Fruit fly (Drosophila melanogaster) whole organism, embryonic: ENCODE data around the gene Gcna.

Experiments used
- CG12155 ChIP-seq: fragments of 200-800 bp; sonication (Bioruptor generic); optimal IDR thresholded peaks from 3 replicates; lab custom pipeline; 2016; ENCODE audit warnings: missing biosample characterization, missing genetic modification characterization
- CG12391 ChIP-seq: fragments of 200-800 bp; sonication (Bioruptor generic); optimal IDR thresholded peaks from 3 replicates; lab custom pipeline; 2018; ENCODE audit warnings: missing biosample characterization, mild to moderate bottlenecking, missing genetic modification characterization, moderate library complexity
- CG13775 ChIP-seq: fragments of 200-800 bp; sonication (Bioruptor generic); optimal IDR thresholded peaks from 3 replicates; lab custom pipeline; 2017; ENCODE audit warnings: missing biosample characterization, mild to moderate bottlenecking, missing genetic modification characterization
- CG14441 ChIP-seq: fragments of 200-800 bp; sonication (Bioruptor generic); IDR thresholded peaks from 2 replicates; pipeline ENCODE4 v1.3.6; 2022; ENCODE audit warnings: missing biosample characterization, missing genetic modification characterization
- CG14710 ChIP-seq: fragments of 200-800 bp; sonication (Bioruptor generic); optimal IDR thresholded peaks from 3 replicates; lab custom pipeline; 2019; ENCODE audit warnings: missing biosample characterization, mild to moderate bottlenecking, missing genetic modification characterization, moderate library complexity
- CG1529 ChIP-seq: fragments of 200-800 bp; sonication (Bioruptor generic); optimal IDR thresholded peaks from 3 replicates; lab custom pipeline; 2018; ENCODE audit warnings: missing biosample characterization, missing genetic modification characterization
- CG16779 ChIP-seq: fragments of 200-800 bp; sonication (Bioruptor generic); IDR thresholded peaks from 2 replicates; pipeline ENCODE4 v1.3.6; 2022; ENCODE audit warnings: missing biosample characterization, missing genetic modification characterization
- CG16813 ChIP-seq: fragments of 200-800 bp; sonication (Bioruptor generic); IDR thresholded peaks from 3 replicates; pipeline ENCODE4 v1.3.6; 2022; ENCODE audit warnings: missing biosample characterization, missing genetic modification characterization; ENCODE audit not compliant: partially characterized antibody
- CG17912 ChIP-seq: fragments of 200-800 bp; sonication (Bioruptor generic); optimal IDR thresholded peaks from 2 replicates; lab custom pipeline; 2018; ENCODE audit warnings: missing biosample characterization, mild to moderate bottlenecking, missing genetic modification characterization
- CG30431 ChIP-seq: fragments of 200-800 bp; sonication (Bioruptor generic); optimal IDR thresholded peaks from 2 replicates; lab custom pipeline; 2017; ENCODE audit warnings: missing biosample characterization, missing genetic modification characterization
- CG3847 ChIP-seq: fragments of 200-800 bp; sonication (Bioruptor generic); IDR thresholded peaks from 2 replicates; pipeline ENCODE4 v1.3.6; 2022; ENCODE audit warnings: missing biosample characterization, missing genetic modification characterization
- CG42726 ChIP-seq: fragments of 200-800 bp; sonication (Bioruptor generic); IDR thresholded peaks from 2 replicates; pipeline ENCODE4 v1.3.6; 2022; ENCODE audit warnings: missing biosample characterization, missing genetic modification characterization; ENCODE audit not compliant: partially characterized antibody
- CG4424 ChIP-seq: fragments of 200-800 bp; sonication (Bioruptor generic); optimal IDR thresholded peaks from 3 replicates; lab custom pipeline; 2016; ENCODE audit warnings: missing biosample characterization, missing genetic modification characterization
- CG6175 ChIP-seq: fragments of 200-800 bp; sonication (Bioruptor generic); IDR thresholded peaks from 3 replicates; pipeline ENCODE4 v1.3.6; 2022; ENCODE audit warnings: missing biosample characterization, missing genetic modification characterization
- CG6813 ChIP-seq: fragments of 200-800 bp; sonication (Bioruptor generic); optimal IDR thresholded peaks from 2 replicates; lab custom pipeline; 2017; ENCODE audit warnings: missing biosample characterization, missing genetic modification characterization, mild to moderate bottlenecking, moderate library complexity, missing genetic modification reagents
- CG7963 ChIP-seq: fragments of 200-800 bp; sonication (Bioruptor generic); IDR thresholded peaks from 3 replicates; pipeline ENCODE4 v1.3.6; 2022; ENCODE audit warnings: missing biosample characterization, missing genetic modification characterization; ENCODE audit not compliant: partially characterized antibody
- CG8281 ChIP-seq: fragments of 200-800 bp; sonication (Bioruptor generic); optimal IDR thresholded peaks from 2 replicates; lab custom pipeline; 2018; ENCODE audit warnings: missing biosample characterization, mild to moderate bottlenecking, missing genetic modification characterization, moderate library complexity
- CG8388 ChIP-seq: fragments of 200-800 bp; sonication (Bioruptor generic); optimal IDR thresholded peaks from 2 replicates; lab custom pipeline; 2019; ENCODE audit warnings: missing biosample characterization, mild to moderate bottlenecking, missing genetic modification characterization, moderate library complexity
- CG9437 ChIP-seq: fragments of 200-800 bp; sonication (Bioruptor generic); optimal IDR thresholded peaks from 2 replicates; lab custom pipeline; 2018; ENCODE audit warnings: missing biosample characterization, mild to moderate bottlenecking, missing genetic modification characterization
- CkIIα-i1 ChIP-seq: fragments of 200-800 bp; sonication (Bioruptor generic); IDR thresholded peaks from 2 replicates; pipeline ENCODE4 v1.3.6; 2022; ENCODE audit warnings: missing biosample characterization, missing genetic modification characterization
- CrebB ChIP-seq: fragments of 200-800 bp; sonication (Bioruptor generic); optimal IDR thresholded peaks from 3 replicates; lab custom pipeline; 2018; ENCODE audit warnings: missing biosample characterization, mild to moderate bottlenecking, missing genetic modification characterization
- Deaf1 ChIP-seq: fragments of 200-800 bp; optimal IDR thresholded peaks from 3 replicates; lab custom pipeline; 2019; ENCODE audit warnings: missing biosample characterization, mild to moderate bottlenecking, missing genetic modification characterization, moderate library complexity
- Doc3 ChIP-seq: fragments of 200-800 bp; sonication (Bioruptor generic); IDR thresholded peaks from 3 replicates; pipeline ENCODE4 v1.3.6; 2022; ENCODE audit warnings: missing biosample characterization, missing genetic modification characterization; ENCODE audit not compliant: partially characterized antibody
- Elba2 ChIP-seq: fragments of 200-800 bp; sonication (Bioruptor generic); optimal IDR thresholded peaks from 3 replicates; lab custom pipeline; 2016; ENCODE audit warnings: missing biosample characterization, missing genetic modification characterization
- HmgZ ChIP-seq: fragments of 200-800 bp; sonication (Bioruptor generic); optimal IDR thresholded peaks from 2 replicates; lab custom pipeline; 2018; ENCODE audit warnings: missing biosample characterization, mild to moderate bottlenecking, missing genetic modification characterization
- MBD-R2 ChIP-seq: fragments of 200-800 bp; sonication (Bioruptor generic); IDR thresholded peaks from 2 replicates; pipeline ENCODE4 v1.3.6; 2022; ENCODE audit warnings: missing biosample characterization, missing genetic modification characterization
- MTF-1 ChIP-seq: fragments of 200-800 bp; sonication (Bioruptor generic); optimal IDR thresholded peaks from 2 replicates; lab custom pipeline; 2018; ENCODE audit warnings: missing biosample characterization, mild to moderate bottlenecking, missing genetic modification characterization, borderline replicate concordance
- Mad ChIP-seq: fragments of 200-800 bp; sonication (Bioruptor generic); optimal IDR thresholded peaks from 2 replicates; lab custom pipeline; 2016; ENCODE audit warnings: missing biosample characterization, missing genetic modification characterization
- Meics ChIP-seq: fragments of 200-800 bp; sonication (Bioruptor generic); optimal IDR thresholded peaks from 2 replicates; lab custom pipeline; 2017; ENCODE audit warnings: missing biosample characterization, mild to moderate bottlenecking, missing genetic modification characterization
- Sin3A ChIP-seq: fragments of >200 bp; optimal IDR thresholded peaks from 2 replicates; lab custom pipeline; 2018
- Ssrp ChIP-seq: fragments of 200-800 bp; sonication (Bioruptor generic); optimal IDR thresholded peaks from 2 replicates; lab custom pipeline; 2018; ENCODE audit warnings: missing biosample characterization, mild to moderate bottlenecking, missing genetic modification characterization, moderate library complexity
- ap ChIP-seq: fragments of 200-800 bp; sonication (Bioruptor generic); IDR thresholded peaks from 2 replicates; pipeline ENCODE4 v1.3.6; 2022; ENCODE audit warnings: missing biosample characterization, missing genetic modification characterization
- bigmax ChIP-seq: fragments of 200-800 bp; sonication (Bioruptor generic); optimal IDR thresholded peaks from 2 replicates; lab custom pipeline; 2018; ENCODE audit warnings: missing biosample characterization, mild to moderate bottlenecking, missing genetic modification characterization
- btn ChIP-seq: fragments of 200-800 bp; sonication (Bioruptor generic); optimal IDR thresholded peaks from 2 replicates; lab custom pipeline; 2016; ENCODE audit warnings: missing biosample characterization, missing genetic modification characterization
- da ChIP-seq: fragments of 200-800 bp; sonication (Bioruptor generic); optimal IDR thresholded peaks from 2 replicates; lab custom pipeline; 2016; ENCODE audit warnings: missing biosample characterization, missing genetic modification characterization
- dati ChIP-seq: fragments of 200-800 bp; sonication (Bioruptor generic); IDR thresholded peaks from 2 replicates; pipeline ENCODE4 v1.3.6; 2022; ENCODE audit warnings: missing biosample characterization, missing genetic modification characterization
- dmrt11E ChIP-seq: fragments of 200-800 bp; sonication (Bioruptor generic); optimal IDR thresholded peaks from 3 replicates; lab custom pipeline; 2018; ENCODE audit warnings: missing biosample characterization, mild to moderate bottlenecking, missing genetic modification characterization, moderate library complexity
- exex ChIP-seq: fragments of 200-800 bp; sonication (Bioruptor generic); optimal IDR thresholded peaks from 4 replicates; lab custom pipeline; 2018; ENCODE audit warnings: missing biosample characterization, mild to moderate bottlenecking, missing genetic modification characterization, moderate library complexity
- gce ChIP-seq: fragments of 200-800 bp; sonication (Bioruptor generic); IDR thresholded peaks from 3 replicates; pipeline ENCODE4 v1.3.6; 2022; ENCODE audit warnings: missing biosample characterization, missing genetic modification characterization
- gcm ChIP-seq: fragments of 200-800 bp; sonication (Bioruptor generic); optimal IDR thresholded peaks from 2 replicates; lab custom pipeline; 2019; ENCODE audit warnings: missing biosample characterization, mild to moderate bottlenecking, missing genetic modification characterization, moderate library complexity
- grn ChIP-seq: fragments of 200-800 bp; sonication (Bioruptor generic); optimal IDR thresholded peaks from 3 replicates; lab custom pipeline; 2017; ENCODE audit warnings: missing biosample characterization, missing genetic modification characterization
- mld ChIP-seq: fragments of 200-800 bp; sonication (Bioruptor generic); IDR thresholded peaks from 3 replicates; pipeline ENCODE4 v1.3.6; 2022; ENCODE audit warnings: missing biosample characterization, missing genetic modification characterization; ENCODE audit not compliant: partially characterized antibody
- oc ChIP-seq: fragments of 200-800 bp; sonication (Bioruptor generic); optimal IDR thresholded peaks from 2 replicates; lab custom pipeline; 2018; ENCODE audit warnings: missing biosample characterization, mild to moderate bottlenecking, missing genetic modification characterization, moderate library complexity
- p53 ChIP-seq: fragments of 200-800 bp; sonication (Bioruptor generic); optimal IDR thresholded peaks from 2 replicates; lab custom pipeline; 2016; ENCODE audit warnings: missing biosample characterization, missing genetic modification characterization
- phol ChIP-seq: fragments of 200-800 bp; sonication (Bioruptor generic); optimal IDR thresholded peaks from 3 replicates; lab custom pipeline; 2018; ENCODE audit warnings: missing biosample characterization, mild to moderate bottlenecking, missing genetic modification characterization, moderate library complexity
- ranshi ChIP-seq: fragments of 200-800 bp; sonication (Bioruptor generic); IDR thresholded peaks from 2 replicates; pipeline ENCODE4 v1.3.6; 2022; ENCODE audit warnings: missing biosample characterization, missing genetic modification characterization
- schlank ChIP-seq: fragments of 200-800 bp; sonication (Bioruptor generic); optimal IDR thresholded peaks from 2 replicates; lab custom pipeline; 2018; ENCODE audit warnings: missing biosample characterization, mild to moderate bottlenecking, missing genetic modification characterization
- sisA ChIP-seq: fragments of 200-800 bp; sonication (Bioruptor generic); IDR thresholded peaks from 2 replicates; pipeline ENCODE4 v1.3.6; 2022; ENCODE audit warnings: missing biosample characterization, missing genetic modification characterization
- slou ChIP-seq: fragments of 200-800 bp; sonication (Bioruptor generic); optimal IDR thresholded peaks from 3 replicates; lab custom pipeline; 2016; ENCODE audit warnings: missing biosample characterization, missing genetic modification characterization
- toy ChIP-seq: fragments of 200-800 bp; sonication (Bioruptor generic); IDR thresholded peaks from 2 replicates; pipeline ENCODE4 v1.3.6; 2022; ENCODE audit warnings: missing biosample characterization, missing genetic modification characterization
- twi ChIP-seq: fragments of 200-800 bp; optimal IDR thresholded peaks from 2 replicates; lab custom pipeline; 2019; ENCODE audit warnings: missing biosample characterization, mild to moderate bottlenecking, missing genetic modification characterization, moderate library complexity

Gene Gcna

dm6 chrX:1858867-1859266, 6.8 kb downstream of the Gcna start, which contains the start of gene Lamtor5 (continued):
- TF ChIP-seq gcm (GFP tag; lab: Kevin White, UChicago) (no peak), CG6175 (0 out of 3 replicates have a peak, but pooled peaks have one; percentile 10), CG13775 (GFP tag; lab: Kevin White, UChicago) (peak; percentile 45), grn (no peak), da (no peak), toy (GFP tag; lab: Robert Waterston, UW) (no peak), CG14710 (peak; percentile 12), mld (GFP tag; lab: Robert Waterston, UW) (no peak), CG3847 (GFP tag; lab: Robert Waterston, UW) (no peak), Elba2 (no peak), CG12155 (peak; percentile 20), ranshi (GFP tag; lab: Robert Waterston, UW) (0 out of 2 replicates have a peak, but pooled peaks have one; percentile 14), sisA (GFP tag; lab: Robert Waterston, UW) (peak; percentile 22; the same call in 1 of the 2 replicates), Meics (GFP tag; lab: Kevin White, UChicago) (peak; percentile 54), CG8281 (tag; lab: Kevin White, UChicago) (no peak), CG9437 (GFP tag; lab: Kevin White, UChicago) (no peak), CG7963 (GFP tag; lab: Robert Waterston, UW) (no peak), dati (GFP tag; lab: Robert Waterston, UW) (no peak), Ssrp (tag; lab: Kevin White, UChicago) (peak; percentile 32), Sin3A (lab: Kevin White, UChicago) (no peak), phol (peak; percentile 41), twi (tag; lab: Kevin White, UChicago) (no peak), Mad (GFP tag; lab: Kevin White, UChicago) (peak; percentile 10), MBD-R2 (peak; percentile 88), ap (GFP tag; lab: Robert Waterston, UW) (no peak), bigmax (GFP tag; lab: Kevin White, UChicago) (no peak), CG12391 (peak; percentile 59), MTF-1 (GFP tag; lab: Kevin White, UChicago) (no peak), CG1529 (GFP tag; lab: Kevin White, UChicago) (no peak), gce (no peak), schlank (tag; lab: Kevin White, UChicago) (no peak), CG8388 (GFP tag; lab: Kevin White, UChicago) (peak; percentile 18), Deaf1 (tag; lab: Kevin White, UChicago) (no peak), p53 (GFP tag; lab: Kevin White, UChicago) (no peak), slou (GFP tag; lab: Kevin White, UChicago) (peak; percentile 12), CG42726 (GFP tag; lab: Robert Waterston, UW) (no peak), btn (no peak), Doc3 (GFP tag; lab: Robert Waterston, UW) (no peak), CrebB (peak; percentile 5), CG16813 (no peak), CG17912 (GFP tag; lab: Kevin White, UChicago) (no peak), dmrt11E (tag; lab: Kevin White, UChicago) (no peak), CkIIα-i1 (GFP tag; lab: Robert Waterston, UW) (no peak), HmgZ (tag; lab: Kevin White, UChicago) (peak; percentile 6), CG30431 (no peak), CG14441 (GFP tag; lab: Robert Waterston, UW) (no peak), CG4424 (no peak), CG6813 (GFP tag; lab: Kevin White, UChicago) (no peak), oc (tag; lab: Kevin White, UChicago) (peak; percentile 49), CG16779 (GFP tag; lab: Robert Waterston, UW) (peak; percentile 28; the same call in 1 of the 2 replicates), exex (no peak)
